Fruit fly (Drosophila melanogaster): ENCODE data around the gene CG9981.

DNA sequence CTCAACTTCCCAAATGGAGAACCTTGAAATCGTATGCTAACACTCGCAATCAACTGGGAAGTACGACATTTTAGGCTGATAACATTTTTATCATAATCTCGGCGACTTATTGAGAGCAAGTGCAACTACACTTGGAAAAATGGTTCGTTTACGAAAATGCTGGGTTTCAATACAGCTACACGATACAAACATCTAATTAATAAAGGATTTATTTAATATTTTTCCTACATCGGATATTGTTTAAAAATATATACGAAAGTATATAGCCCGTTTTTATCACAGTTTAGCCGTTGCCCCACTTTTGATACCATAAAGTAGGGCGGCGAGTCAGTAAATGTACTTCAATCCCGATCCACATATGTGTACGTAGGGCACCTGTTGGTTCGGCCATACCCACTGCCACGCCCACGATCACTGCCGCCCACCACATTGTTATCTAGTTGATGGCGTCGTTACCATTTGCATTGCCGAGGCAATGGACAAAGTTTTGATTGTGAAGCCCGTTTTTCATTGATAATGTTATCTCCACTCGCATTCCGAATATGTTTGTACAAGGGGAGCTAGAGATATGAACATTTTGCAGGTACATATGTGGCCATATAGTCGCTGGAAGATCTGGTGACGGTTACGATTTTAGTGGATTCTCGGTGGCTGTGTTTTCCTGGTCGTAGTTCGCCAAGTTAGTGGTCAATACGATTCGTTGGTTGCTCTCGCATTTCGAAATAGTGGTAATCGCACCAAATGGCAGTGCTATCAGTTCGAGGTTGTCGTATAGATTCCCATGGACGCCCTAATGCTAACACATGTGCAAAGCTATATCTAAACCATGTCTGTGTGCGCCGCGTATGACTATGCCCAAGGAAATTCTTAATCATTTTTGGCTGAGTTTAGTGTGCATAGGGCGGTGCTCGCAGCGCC lies 9.8 kb upstream of the CG9981 start, which contains the start of gene Traf-like:
- TF ChIP-seq net (GFP tag; optimal IDR thresholded peaks at IDR 0.05) (no peak), Eip78C (GFP tag) (peak; percentile 51), CG11762 (GFP tag; optimal IDR thresholded peaks at IDR 0.05; ENCODE audit: insufficient read depth) (no peak), CG6854 (GFP tag; optimal IDR thresholded peaks at IDR 0.05) (no peak), CG8632 (GFP tag; optimal IDR thresholded peaks at IDR 0.05) (no peak), vri (GFP tag; optimal IDR thresholded peaks at IDR 0.05) (no peak), Hr39 (GFP tag; optimal IDR thresholded peaks at IDR 0.05) (no peak), Blimp-1 (GFP tag; optimal IDR thresholded peaks at IDR 0.05) (no peak)
